Worm (Caenorhabditis elegans): ENCODE measurements around the gene ZK813.1.

DNA sequence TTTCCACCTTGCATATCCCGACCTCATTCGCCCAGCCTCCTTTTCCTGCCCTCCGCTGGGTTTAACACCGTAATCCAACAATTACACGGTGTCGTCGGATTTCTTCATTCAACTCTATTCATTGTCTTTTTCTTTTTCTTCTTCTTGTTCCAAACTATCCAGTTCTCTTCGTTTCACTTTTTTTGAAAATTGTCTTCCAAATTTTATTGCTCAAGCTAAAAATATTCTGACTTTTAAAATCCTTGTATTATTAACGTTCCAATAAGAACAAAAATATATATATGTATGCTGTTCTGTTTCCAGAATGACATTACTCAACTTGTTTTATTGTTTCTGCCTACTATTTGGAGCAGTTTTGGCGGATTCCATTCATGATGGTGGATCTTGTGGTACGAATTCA lies 33.8 kb downstream of the ZK813.1 start, which contains the start of gene wrt-6:
- TF ChIP-seq lin-13 (GFP tag; optimal IDR thresholded peaks at IDR 0.05) (no peak), elt-3 (tag; optimal IDR thresholded peaks at IDR 0.05) (no peak), ztf-11 (tag; optimal IDR thresholded peaks at IDR 0.05) (no peak), unc-62 (GFP tag; optimal IDR thresholded peaks at IDR 0.05) (no peak), ztf-1 (GFP tag; conservative IDR thresholded peaks at IDR 0.05) (no peak), aly-2 (tag; optimal IDR thresholded peaks at IDR 0.05) (no peak), lin-39 (tag; optimal IDR thresholded peaks at IDR 0.05) (no peak), ceh-16 (tag; optimal IDR thresholded peaks at IDR 0.05) (no peak)

All from whole organism, L2 larva.